Worm (Caenorhabditis elegans): ENCODE measurements around the gene C25F9.16.

DNA sequence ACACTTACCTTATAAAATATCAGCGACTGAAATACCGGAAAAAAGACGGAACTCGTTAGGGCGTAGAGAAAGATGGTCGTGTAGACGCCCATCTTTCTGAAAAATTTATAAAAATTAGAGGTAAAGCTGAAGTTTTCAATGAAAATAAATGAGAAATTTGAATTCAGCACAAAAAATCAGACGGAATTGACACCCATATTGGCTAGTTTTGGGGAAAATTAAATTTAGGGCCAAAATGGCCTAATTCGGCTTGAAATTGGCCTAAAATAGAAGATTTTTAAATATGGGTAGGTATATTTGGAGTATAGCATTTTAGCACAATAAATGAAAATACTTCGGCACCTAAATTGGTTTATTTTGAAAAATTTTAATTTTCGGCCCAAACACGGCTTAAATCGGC, 44.2 kb upstream of the C25F9.16 start, which contains the start of gene slcr-46.2:
- TF ChIP-seq pqm-1 (tag; optimal IDR thresholded peaks at IDR 0.05) (no peak), zag-1 (tag; optimal IDR thresholded peaks at IDR 0.05) (no peak), ama-1 (optimal IDR thresholded peaks at IDR 0.05) (no peak), R02D3.7 (tag; optimal IDR thresholded peaks at IDR 0.05) (no peak), elt-3 (tag; optimal IDR thresholded peaks at IDR 0.05) (no peak), skn-1 (tag; optimal IDR thresholded peaks at IDR 0.05) (no peak), egl-27 (tag; optimal IDR thresholded peaks at IDR 0.05) (no peak), nhr-28 (tag; optimal IDR thresholded peaks at IDR 0.05) (no peak), tbx-2 (tag; optimal IDR thresholded peaks at IDR 0.05) (no peak), unc-39 (tag; optimal IDR thresholded peaks at IDR 0.05) (no peak)

All from whole organism, L3 larva.